Worm (Caenorhabditis elegans) whole organism, L3 larva: Measurements from ENCODE around the gene frpr-10.

ENCODE experiments used
- aly-2 ChIP-seq: fragments of 150-350 bp; optimal IDR thresholded peaks from 2 replicates; lab custom pipeline; 2014; ENCODE audit warnings: missing biosample characterization, missing genetic modification characterization
- ceh-16 ChIP-seq: sonication (generic microtip); optimal IDR thresholded peaks from 2 replicates; lab custom pipeline; 2017; ENCODE audit warnings: missing biosample characterization, missing genetic modification characterization
- ceh-82 ChIP-seq: fragments of 150-350 bp; optimal IDR thresholded peaks from 2 replicates; lab custom pipeline; 2014; ENCODE audit warnings: missing biosample characterization, missing genetic modification characterization
- nhr-25 ChIP-seq: sonication (generic microtip); optimal IDR thresholded peaks from 2 replicates; lab custom pipeline; 2017; ENCODE audit warnings: missing biosample characterization, missing genetic modification characterization

- no peak for TF ChIP-seq nhr-25
- no peak for TF ChIP-seq ceh-16 (tag; lab: Kevin White, UChicago)
- no peak for TF ChIP-seq aly-2 (tag; lab: Kevin White, UChicago)
- TF ChIP-seq ceh-82 (tag; lab: Kevin White, UChicago): no peak
Observed at ce11 chrIV:8022035-8022673, 64.5 kb downstream of the frpr-10 start, which contains the start of gene C26B2.2.
